Fruit fly (Drosophila melanogaster) whole organism, embryonic: ENCODE results near the gene zld.

Experiments used
- ATbp ChIP-seq: fragments of 200-800 bp; sonication (Bioruptor generic); optimal IDR thresholded peaks from 2 replicates; lab custom pipeline; 2017; ENCODE audit warnings: missing biosample characterization, mild to moderate bottlenecking, missing genetic modification characterization, missing genetic modification reagents
- Ada2b ChIP-seq: fragments of 200-800 bp; sonication (Bioruptor generic); IDR thresholded peaks from 2 replicates; pipeline ENCODE4 v1.3.6; 2022; ENCODE audit warnings: missing biosample characterization, missing genetic modification characterization
- Atf-2 ChIP-seq: fragments of 200-800 bp; sonication (Bioruptor generic); optimal IDR thresholded peaks from 2 replicates; lab custom pipeline; 2016; ENCODE audit warnings: missing biosample characterization, missing genetic modification characterization
- CG11093 ChIP-seq: fragments of 200-800 bp; sonication (Bioruptor generic); IDR thresholded peaks from 3 replicates; pipeline ENCODE4 v1.3.6; 2022; ENCODE audit warnings: missing biosample characterization, missing genetic modification characterization
- CG11398 ChIP-seq: fragments of 200-800 bp; sonication (Bioruptor generic); optimal IDR thresholded peaks from 2 replicates; lab custom pipeline; 2016; ENCODE audit warnings: missing biosample characterization, missing genetic modification characterization
- CG12769 ChIP-seq: fragments of 200-800 bp; sonication (Bioruptor generic); optimal IDR thresholded peaks from 2 replicates; lab custom pipeline; 2019; ENCODE audit warnings: missing biosample characterization, mild to moderate bottlenecking, missing genetic modification characterization, moderate library complexity
- CG13296 ChIP-seq: fragments of 200-800 bp; sonication (Bioruptor generic); optimal IDR thresholded peaks from 3 replicates; lab custom pipeline; 2018; ENCODE audit warnings: missing biosample characterization, mild to moderate bottlenecking, missing genetic modification characterization
- CG16813 ChIP-seq: fragments of 200-800 bp; sonication (Bioruptor generic); IDR thresholded peaks from 3 replicates; pipeline ENCODE4 v1.3.6; 2022; ENCODE audit warnings: missing biosample characterization, missing genetic modification characterization; ENCODE audit not compliant: partially characterized antibody
- CG17612 ChIP-seq: fragments of 200-800 bp; sonication (Bioruptor generic); IDR thresholded peaks from 2 replicates; pipeline ENCODE4 v1.3.6; 2022; ENCODE audit warnings: missing biosample characterization, missing genetic modification characterization
- CG2678 ChIP-seq: fragments of 200-800 bp; sonication (Bioruptor generic); optimal IDR thresholded peaks from 3 replicates; lab custom pipeline; 2019; ENCODE audit warnings: missing biosample characterization, mild to moderate bottlenecking, missing genetic modification characterization, moderate library complexity
- CG2712 ChIP-seq: fragments of 200-800 bp; optimal IDR thresholded peaks from 3 replicates; lab custom pipeline; 2019; ENCODE audit warnings: missing biosample characterization, mild to moderate bottlenecking, missing genetic modification characterization, moderate library complexity
- CG30020 ChIP-seq: fragments of 200-800 bp; optimal IDR thresholded peaks from 2 replicates; lab custom pipeline; 2019; ENCODE audit warnings: missing biosample characterization, mild to moderate bottlenecking, missing genetic modification characterization, moderate library complexity
- CG42726 ChIP-seq: fragments of 200-800 bp; sonication (Bioruptor generic); IDR thresholded peaks from 2 replicates; pipeline ENCODE4 v1.3.6; 2022; ENCODE audit warnings: missing biosample characterization, missing genetic modification characterization; ENCODE audit not compliant: partially characterized antibody
- CG4282 ChIP-seq: fragments of 200-800 bp; sonication (Bioruptor generic); optimal IDR thresholded peaks from 2 replicates; lab custom pipeline; 2016; ENCODE audit warnings: missing biosample characterization, missing genetic modification characterization
- CG4730 ChIP-seq: fragments of 200-800 bp; sonication (Bioruptor generic); IDR thresholded peaks from 2 replicates; pipeline ENCODE4 v1.3.6; 2022; ENCODE audit warnings: missing biosample characterization, missing genetic modification characterization
- CG7745 ChIP-seq: fragments of 200-800 bp; sonication (Bioruptor generic); optimal IDR thresholded peaks from 2 replicates; lab custom pipeline; 2018; ENCODE audit warnings: missing biosample characterization, mild to moderate bottlenecking, missing genetic modification characterization, moderate library complexity
- CG8478 ChIP-seq: fragments of >200 bp; optimal IDR thresholded peaks from 2 replicates; lab custom pipeline; 2018
- CG9437 ChIP-seq: fragments of 200-800 bp; sonication (Bioruptor generic); optimal IDR thresholded peaks from 2 replicates; lab custom pipeline; 2018; ENCODE audit warnings: missing biosample characterization, mild to moderate bottlenecking, missing genetic modification characterization
- CG9727 ChIP-seq: fragments of 200-800 bp; sonication (Bioruptor generic); optimal IDR thresholded peaks from 3 replicates; lab custom pipeline; 2017; ENCODE audit warnings: missing biosample characterization, mild to moderate bottlenecking, missing genetic modification characterization
- CG9797 ChIP-seq: fragments of 200-800 bp; sonication (Bioruptor generic); optimal IDR thresholded peaks from 3 replicates; lab custom pipeline; 2018; ENCODE audit warnings: missing biosample characterization, mild to moderate bottlenecking, missing genetic modification characterization
- CG9932 ChIP-seq: fragments of 200-800 bp; sonication (Bioruptor generic); IDR thresholded peaks from 2 replicates; pipeline ENCODE4 v1.3.6; 2022; ENCODE audit warnings: missing biosample characterization, missing genetic modification characterization
- Doc3 ChIP-seq: fragments of 200-800 bp; sonication (Bioruptor generic); IDR thresholded peaks from 3 replicates; pipeline ENCODE4 v1.3.6; 2022; ENCODE audit warnings: missing biosample characterization, missing genetic modification characterization; ENCODE audit not compliant: partially characterized antibody
- Eip74EF ChIP-seq, 2 experiments: fragments of 200-800 bp in 1 of 2; fragments of >200 bp in 1 of 2; sonication (Bioruptor generic) in 1 of 2; optimal IDR thresholded peaks; 2 replicates each; lab custom pipeline; 2017 to 2019; ENCODE audit warnings: missing biosample characterization in 2 of 2, missing genetic modification characterization in 2 of 2, mild to moderate bottlenecking in 1 of 2, moderate library complexity in 1 of 2
- Jarid2 ChIP-seq: fragments of 200-800 bp; sonication (Bioruptor generic); optimal IDR thresholded peaks from 3 replicates; lab custom pipeline; 2017; ENCODE audit warnings: mild to moderate bottlenecking, missing biosample characterization, missing genetic modification reagents, missing genetic modification characterization
- Max ChIP-seq: fragments of 200-800 bp; sonication (Bioruptor generic); optimal IDR thresholded peaks from 2 replicates; lab custom pipeline; 2016; ENCODE audit warnings: missing biosample characterization, mild to moderate bottlenecking, missing genetic modification characterization
- Neu2 ChIP-seq: fragments of 200-800 bp; sonication (Bioruptor generic); optimal IDR thresholded peaks from 3 replicates; lab custom pipeline; 2016; ENCODE audit warnings: missing biosample characterization, missing genetic modification characterization, borderline replicate concordance
- Pdp1 ChIP-seq, 2 experiments: fragments of 200-800 bp; sonication (Bioruptor generic); optimal IDR thresholded peaks; 3 replicates each; lab custom pipeline; 2016; ENCODE audit warnings: missing biosample characterization in 2 of 2, missing genetic modification characterization in 2 of 2, mild to moderate bottlenecking in 1 of 2, moderate library complexity in 1 of 2
- Sry-β ChIP-seq: fragments of 200-800 bp; sonication (Bioruptor generic); optimal IDR thresholded peaks from 2 replicates; lab custom pipeline; 2018; ENCODE audit warnings: missing biosample characterization, mild to moderate bottlenecking, missing genetic modification characterization, moderate library complexity
- abd-A ChIP-seq: fragments of 200-800 bp; sonication (Bioruptor generic); optimal IDR thresholded peaks from 3 replicates; lab custom pipeline; 2019; ENCODE audit warnings: missing biosample characterization, mild to moderate bottlenecking, missing genetic modification characterization, moderate library complexity
- ato ChIP-seq: fragments of 200-800 bp; sonication (Bioruptor generic); IDR thresholded peaks from 2 replicates; pipeline ENCODE4 v1.3.6; 2022; ENCODE audit warnings: missing biosample characterization, missing genetic modification characterization; ENCODE audit not compliant: partially characterized antibody
- bbx ChIP-seq: fragments of 200-800 bp; sonication (Bioruptor generic); IDR thresholded peaks from 2 replicates; pipeline ENCODE4 v1.3.6; 2022; ENCODE audit warnings: missing biosample characterization, missing genetic modification characterization; ENCODE audit not compliant: partially characterized antibody
- crc ChIP-seq: fragments of 200-800 bp; sonication (Bioruptor generic); optimal IDR thresholded peaks from 2 replicates; lab custom pipeline; 2016; ENCODE audit warnings: missing biosample characterization, missing genetic modification characterization
- disco-r ChIP-seq: fragments of 200-800 bp; sonication (Bioruptor generic); optimal IDR thresholded peaks from 2 replicates; lab custom pipeline; 2016; ENCODE audit warnings: missing biosample characterization, missing genetic modification characterization
- dmrt11E ChIP-seq: fragments of 200-800 bp; sonication (Bioruptor generic); optimal IDR thresholded peaks from 3 replicates; lab custom pipeline; 2018; ENCODE audit warnings: missing biosample characterization, mild to moderate bottlenecking, missing genetic modification characterization, moderate library complexity
- dysf ChIP-seq: fragments of 200-800 bp; sonication (Bioruptor generic); IDR thresholded peaks from 3 replicates; pipeline ENCODE4 v1.3.6; 2022; ENCODE audit warnings: missing biosample characterization, missing genetic modification characterization
- emc ChIP-seq: fragments of 200-800 bp; sonication (Bioruptor generic); optimal IDR thresholded peaks from 2 replicates; lab custom pipeline; 2016; ENCODE audit warnings: missing biosample characterization, missing genetic modification characterization
- eyg ChIP-seq: fragments of 200-800 bp; sonication (Bioruptor generic); optimal IDR thresholded peaks from 3 replicates; lab custom pipeline; 2016; ENCODE audit warnings: missing biosample characterization, missing genetic modification characterization
- gem ChIP-seq: fragments of 200-800 bp; sonication (Bioruptor generic); optimal IDR thresholded peaks from 2 replicates; lab custom pipeline; 2019; ENCODE audit warnings: missing biosample characterization, mild to moderate bottlenecking, missing genetic modification characterization, moderate library complexity
- gfzf ChIP-seq: fragments of 200-800 bp; sonication (Bioruptor generic); optimal IDR thresholded peaks from 2 replicates; lab custom pipeline; 2016; ENCODE audit warnings: missing biosample characterization, mild to moderate bottlenecking, missing genetic modification characterization, moderate library complexity
- ham ChIP-seq: fragments of 200-800 bp; sonication (Bioruptor generic); IDR thresholded peaks from 2 replicates; pipeline ENCODE4 v1.3.6; 2022; ENCODE audit warnings: missing biosample characterization, missing genetic modification characterization
- mld ChIP-seq: fragments of 200-800 bp; sonication (Bioruptor generic); IDR thresholded peaks from 3 replicates; pipeline ENCODE4 v1.3.6; 2022; ENCODE audit warnings: missing biosample characterization, missing genetic modification characterization; ENCODE audit not compliant: partially characterized antibody
- nom ChIP-seq: fragments of 200-800 bp; sonication (Bioruptor generic); optimal IDR thresholded peaks from 2 replicates; lab custom pipeline; 2017; ENCODE audit warnings: missing biosample characterization, missing genetic modification characterization, mild to moderate bottlenecking, moderate library complexity, missing genetic modification reagents
- odd ChIP-seq: fragments of 200-800 bp; sonication (Bioruptor generic); optimal IDR thresholded peaks from 2 replicates; lab custom pipeline; 2017; ENCODE audit warnings: missing biosample characterization, mild to moderate bottlenecking, missing genetic modification characterization
- run ChIP-seq: fragments of 200-800 bp; sonication (Bioruptor generic); optimal IDR thresholded peaks from 3 replicates; lab custom pipeline; 2018; ENCODE audit warnings: missing biosample characterization, mild to moderate bottlenecking, missing genetic modification characterization
- sens ChIP-seq: fragments of 200-800 bp; sonication (Bioruptor generic); peaks from one replicate; lab custom pipeline; 2016; ENCODE audit warnings: missing biosample characterization, missing genetic modification characterization
- slp2 ChIP-seq: fragments of 200-800 bp; sonication (Bioruptor generic); optimal IDR thresholded peaks from 2 replicates; lab custom pipeline; 2016; ENCODE audit warnings: missing biosample characterization, missing genetic modification characterization
- sna ChIP-seq: fragments of 200-800 bp; sonication (Bioruptor generic); IDR thresholded peaks from 2 replicates; pipeline ENCODE4 v1.3.6; 2022; ENCODE audit warnings: missing biosample characterization, missing genetic modification characterization; ENCODE audit not compliant: partially characterized antibody
- tgo ChIP-seq: fragments of 200-800 bp; sonication (Bioruptor generic); IDR thresholded peaks from 3 replicates; pipeline ENCODE4 v1.3.6; 2022; ENCODE audit warnings: missing biosample characterization, missing genetic modification characterization
- vvl ChIP-seq: fragments of 200-800 bp; sonication (Bioruptor generic); IDR thresholded peaks from 2 replicates; pipeline ENCODE4 v1.3.6; 2022; ENCODE audit warnings: missing biosample characterization, missing genetic modification characterization
- zf30C ChIP-seq: fragments of 200-800 bp; sonication (Bioruptor generic); optimal IDR thresholded peaks from 3 replicates; lab custom pipeline; 2018; ENCODE audit warnings: missing biosample characterization, mild to moderate bottlenecking, missing genetic modification characterization

The zld gene

DNA sequence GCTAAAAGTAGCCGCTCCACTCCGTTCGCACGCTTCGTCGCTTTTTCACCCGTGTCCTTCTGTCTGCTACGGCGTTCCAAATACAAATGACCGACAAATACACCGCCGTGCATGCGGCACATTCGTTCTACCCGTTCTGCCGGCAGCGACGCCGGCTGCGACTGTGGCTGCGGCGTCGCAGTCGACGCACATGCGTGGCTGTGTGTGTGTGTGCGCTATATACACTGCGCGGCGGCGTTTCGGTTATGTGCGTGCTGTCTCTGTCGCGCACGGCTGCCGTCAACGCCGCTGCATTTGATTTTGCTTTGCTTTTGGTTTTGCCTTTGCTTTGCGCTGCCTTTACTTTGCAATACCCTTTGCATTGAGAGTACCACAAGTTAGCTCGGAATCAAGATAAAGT lies at the start of gene zld (continued):
- peak in 1 of 2 experiments; percentile 17 for TF ChIP-seq Pdp1 (GFP tag; optimal IDR thresholded peaks at IDR 0.05; lab: Kevin White, UChicago)
- no peak for TF ChIP-seq Ada2b
- TF ChIP-seq dmrt11E: no peak
- TF ChIP-seq run: no peak
- TF ChIP-seq disco-r (GFP tag; lab: Kevin White, UChicago): no peak
- 0 out of 2 replicates have a peak, but pooled peaks have one; percentile 42 for TF ChIP-seq ato (GFP tag; lab: Robert Waterston, UW)
- no peak for TF ChIP-seq Eip74EF (GFP tag; optimal IDR thresholded peaks at IDR 0.05; lab: Kevin White, UChicago)
- TF ChIP-seq tgo (GFP tag; lab: Robert Waterston, UW): no peak
- TF ChIP-seq CG16813 (GFP tag; lab: Robert Waterston, UW): no peak
- no peak for TF ChIP-seq CG2678 (tag; lab: Kevin White, UChicago)
- TF ChIP-seq CG7745: no peak
- TF ChIP-seq emc (GFP tag; lab: Kevin White, UChicago): no peak
- no peak for TF ChIP-seq CG4282
- no peak for TF ChIP-seq mld (GFP tag; lab: Robert Waterston, UW)
- TF ChIP-seq nom (GFP tag; lab: Kevin White, UChicago): no peak
- no peak for TF ChIP-seq Sry-β (GFP tag; lab: Kevin White, UChicago)
- no peak for TF ChIP-seq Max (GFP tag; lab: Kevin White, UChicago)
- TF ChIP-seq crc (GFP tag; lab: Kevin White, UChicago): no peak
- TF ChIP-seq CG11093 (GFP tag; lab: Robert Waterston, UW): no peak
- no peak for TF ChIP-seq slp2 (GFP tag; lab: Kevin White, UChicago)
- no peak for TF ChIP-seq Atf-2 (GFP tag; lab: Kevin White, UChicago)
- no peak for TF ChIP-seq CG11398
- peak; percentile 83 for TF ChIP-seq ATbp
- no peak for TF ChIP-seq eyg (GFP tag; lab: Kevin White, UChicago)
- TF ChIP-seq vvl (GFP tag; lab: Robert Waterston, UW): no peak
- TF ChIP-seq CG2712 (tag; lab: Kevin White, UChicago): peak; percentile 33
- TF ChIP-seq odd (GFP tag; lab: Kevin White, UChicago): no peak
- no peak for TF ChIP-seq CG9932
- no peak for TF ChIP-seq CG30020 (tag; lab: Kevin White, UChicago)
- no peak for TF ChIP-seq Doc3
- TF ChIP-seq CG9727: peak; percentile 11
- no peak for TF ChIP-seq CG4730
- TF ChIP-seq sna (GFP tag; lab: Robert Waterston, UW): 0 out of 2 replicates have a peak, but pooled peaks have one; percentile 26
- TF ChIP-seq Jarid2 (GFP tag; lab: Kevin White, UChicago): peak; percentile 18
- no peak for TF ChIP-seq CG9797 (GFP tag; lab: Kevin White, UChicago)
- peak; percentile 60 for TF ChIP-seq zf30C (GFP tag; lab: Kevin White, UChicago)
- no peak for TF ChIP-seq CG12769 (tag; lab: Kevin White, UChicago)
- TF ChIP-seq CG13296 (GFP tag; lab: Kevin White, UChicago): no peak
- TF ChIP-seq CG8478 (lab: Kevin White, UChicago): no peak
- no peak for TF ChIP-seq ham
- peak; percentile 85 for TF ChIP-seq sens (GFP tag; lab: Kevin White, UChicago)
- no peak for TF ChIP-seq gfzf
- TF ChIP-seq gem: no peak
- no peak for TF ChIP-seq abd-A (tag; lab: Kevin White, UChicago)
- no peak for TF ChIP-seq CG42726
- TF ChIP-seq bbx (GFP tag; lab: Robert Waterston, UW): peak; percentile 28; the same call in 1 of the 2 replicates
- no peak for TF ChIP-seq Neu2 (GFP tag; lab: Kevin White, UChicago)
- TF ChIP-seq dysf: no peak
- no peak for TF ChIP-seq CG17612 (GFP tag; lab: Robert Waterston, UW)
- no peak for TF ChIP-seq CG9437 (GFP tag; lab: Kevin White, UChicago)
